Worm (Caenorhabditis elegans): ENCODE measurements around the gene Y73B6BL.37.
A peak's percentile ranks its signal among the peaks of the same experiment; 100 is the strongest.

Gene Y73B6BL.37

ce11 chrIV:6474751-6475150 is 12.4 kb upstream of the Y73B6BL.37 start (continued):
- peak; percentile 6 for TF ChIP-seq dpl-1 (GFP tag; optimal IDR thresholded peaks at IDR 0.05)
- no peak for TF ChIP-seq unc-130 (GFP tag; optimal IDR thresholded peaks at IDR 0.05)
- peak; percentile 29 for TF ChIP-seq rbr-2 (tag; optimal IDR thresholded peaks at IDR 0.05)
- TF ChIP-seq hmg-1.1 (GFP tag; IDR thresholded peaks at IDR 0.05), result no peak
- no peak for TF ChIP-seq egl-43 (GFP tag; IDR thresholded peaks at IDR 0.05)
- TF ChIP-seq F37D6.2 (tag; optimal IDR thresholded peaks at IDR 0.05), result no peak

- TF ChIP-seq T20F7.1 (GFP tag; optimal IDR thresholded peaks at IDR 0.05), result no peak
- TF ChIP-seq fos-1 (tag; optimal IDR thresholded peaks at IDR 0.05), result no peak
- TF ChIP-seq lin-15B (tag; optimal IDR thresholded peaks at IDR 0.05), result no peak
- TF ChIP-seq nhr-10 (tag; optimal IDR thresholded peaks at IDR 0.05), result no peak
- TF ChIP-seq Y5F2A.4 (GFP tag; optimal IDR thresholded peaks at IDR 0.05), result no peak
- no peak for TF ChIP-seq zfp-2 (tag; optimal IDR thresholded peaks at IDR 0.05)
- no peak for TF ChIP-seq ceh-32 (tag; optimal IDR thresholded peaks at IDR 0.05; ENCODE audit: poor library complexity)
- no peak for TF ChIP-seq nhr-237 (tag; optimal IDR thresholded peaks at IDR 0.05)
- no peak for TF ChIP-seq nhr-111 (GFP tag; optimal IDR thresholded peaks at IDR 0.05)
- TF ChIP-seq nhr-6 (tag; optimal IDR thresholded peaks at IDR 0.05), result no peak
- TF ChIP-seq hif-1 (tag; optimal IDR thresholded peaks at IDR 0.05), result no peak
- no peak for TF ChIP-seq nhr-42 (GFP tag; IDR thresholded peaks at IDR 0.05)
- TF ChIP-seq unc-39 (tag; optimal IDR thresholded peaks at IDR 0.05), result no peak
- no peak for TF ChIP-seq daf-19 (GFP tag; conservative IDR thresholded peaks at IDR 0.05)
Measured at ce11 chrIV:6480221-6480620, 6.9 kb upstream of the Y73B6BL.37 start, which contains the start of gene tyr-6. TSS of gene tyr-6 (plus strand) at chrIV:6480521.

ce11 chrIV:6480978-6481377 is 6.2 kb upstream of the Y73B6BL.37 start:
- peak; percentile 99 for TF ChIP-seq snpc-1.2 (GFP tag; IDR thresholded peaks at IDR 0.05)
- peak; percentile 87; the same call in 1 of the 2 replicates for TF ChIP-seq pha-4 (GFP tag; IDR thresholded peaks at IDR 0.05)
- TF ChIP-seq pha-4 (tag; optimal IDR thresholded peaks at IDR 0.05), result no peak
- peak; percentile 61; the same call in 1 of the 2 replicates for TF ChIP-seq mdt-29 (GFP tag; IDR thresholded peaks at IDR 0.05)
- TF ChIP-seq skn-1 (tag; optimal IDR thresholded peaks at IDR 0.05), result no peak
- peak; percentile 62; the same call in 1 of the 2 replicates for TF ChIP-seq nhr-42 (GFP tag; IDR thresholded peaks at IDR 0.05)
- no peak for TF ChIP-seq mdl-1 (tag; optimal IDR thresholded peaks at IDR 0.05)
- peak; percentile 24; the same call in 1 of the 2 replicates for TF ChIP-seq lin-29 (GFP tag; IDR thresholded peaks at IDR 0.05)
- peak; percentile 55 for TF ChIP-seq dmd-6 (GFP tag; IDR thresholded peaks at IDR 0.05)
- peak; percentile 84 for TF ChIP-seq Y75B8A.6 (GFP tag; IDR thresholded peaks at IDR 0.05)
- peak; percentile 13 for TF ChIP-seq Y5F2A.4 (GFP tag; optimal IDR thresholded peaks at IDR 0.05)
- no peak for TF ChIP-seq attf-4 (tag; optimal IDR thresholded peaks at IDR 0.05)
- TF ChIP-seq ceh-44 (GFP tag; IDR thresholded peaks at IDR 0.05), result peak; percentile 47; the same call in 1 of the 2 replicates
- no peak for TF ChIP-seq lin-39 (tag; optimal IDR thresholded peaks at IDR 0.05)
- TF ChIP-seq dve-1 (tag; optimal IDR thresholded peaks at IDR 0.05; ENCODE audit: insufficient read depth), result peak; percentile 52
- TF ChIP-seq ceh-82 (tag; optimal IDR thresholded peaks at IDR 0.05), result no peak
- TF ChIP-seq set-16 (GFP tag; IDR thresholded peaks at IDR 0.05), result no peak
- TF ChIP-seq ztf-7 (tag; optimal IDR thresholded peaks at IDR 0.05), result peak; percentile 8
- TF ChIP-seq zfp-3 (GFP tag; conservative IDR thresholded peaks at IDR 0.05), result peak; percentile 67; the same call in 1 of the 2 replicates
- TF ChIP-seq ctbp-1 (GFP tag; IDR thresholded peaks at IDR 0.05), result peak; percentile 66; the same call in 1 of the 2 replicates
- TF ChIP-seq daf-8 (GFP tag; IDR thresholded peaks at IDR 0.05), result no peak
- no peak for TF ChIP-seq ztf-11 (tag; optimal IDR thresholded peaks at IDR 0.05)
- peak; percentile 55 for TF ChIP-seq rbr-2 (tag; optimal IDR thresholded peaks at IDR 0.05)
- no peak for TF ChIP-seq nhr-76 (tag; optimal IDR thresholded peaks at IDR 0.05)
- peak; percentile 81 to 84; a peak in 3 of 4 replicates for TF ChIP-seq madf-5 (GFP tag; IDR thresholded peaks at IDR 0.05)
- no peak for TF ChIP-seq ZK546.5 (tag; optimal IDR thresholded peaks at IDR 0.05)
- no peak for TF ChIP-seq cey-2 (tag; optimal IDR thresholded peaks at IDR 0.05; ENCODE audit: borderline replicate concordance, insufficient read depth)
- TF ChIP-seq daf-12 (tag; optimal IDR thresholded peaks at IDR 0.05), result no peak
- peak; percentile 74 for TF ChIP-seq hmg-1.1 (GFP tag; IDR thresholded peaks at IDR 0.05)
- no peak for TF ChIP-seq lin-15B (tag; optimal IDR thresholded peaks at IDR 0.05)
- peak; percentile 32 for TF ChIP-seq gei-8 (GFP tag; optimal IDR thresholded peaks at IDR 0.05)
- TF ChIP-seq ama-1 (optimal IDR thresholded peaks at IDR 0.05), result no peak
- no peak for TF ChIP-seq egl-27 (tag; optimal IDR thresholded peaks at IDR 0.05)
- peak; percentile 32 for TF ChIP-seq dpl-1 (GFP tag; optimal IDR thresholded peaks at IDR 0.05)
